Worm (Caenorhabditis elegans) whole organism, L2 larva: ENCODE results near the gene blos-7.

Experiments used
- C34F6.9 ChIP-seq: fragments of 150-350 bp; optimal IDR thresholded peaks from 2 replicates; lab custom pipeline; 2014; ENCODE audit warnings: missing biosample characterization, missing genetic modification characterization
- F13H6.1 ChIP-seq: sonication (generic microtip); optimal IDR thresholded peaks from 2 replicates; lab custom pipeline; 2016; ENCODE audit warnings: missing genetic modification characterization, missing compliant biosample characterization
- R02D3.7 ChIP-seq: fragments of 150-350 bp; optimal IDR thresholded peaks from 2 replicates; lab custom pipeline; 2014; ENCODE audit warnings: missing biosample characterization, missing genetic modification characterization
- Y55F3AM.14 ChIP-seq: fragments of 200-800 bp; sonication (Bioruptor generic); optimal IDR thresholded peaks from 2 replicates; lab custom pipeline; 2018; ENCODE audit warnings: mild to moderate bottlenecking, missing genetic modification characterization, missing compliant biosample characterization
- alr-1 ChIP-seq: fragments of 150-350 bp; optimal IDR thresholded peaks from 2 replicates; lab custom pipeline; 2014; ENCODE audit warnings: missing biosample characterization, missing genetic modification characterization
- aly-2 ChIP-seq: fragments of 150-350 bp; optimal IDR thresholded peaks from 2 replicates; lab custom pipeline; 2014; ENCODE audit warnings: missing biosample characterization, missing genetic modification characterization
- ama-1 ChIP-seq: fragments of 150-350 bp; optimal IDR thresholded peaks from 2 replicates; lab custom pipeline; 2018; ENCODE audit warnings: inconsistent platforms
- blmp-1 ChIP-seq: sonication (generic microtip); optimal IDR thresholded peaks from 2 replicates; lab custom pipeline; 2017; ENCODE audit warnings: missing genetic modification characterization, mild to moderate bottlenecking, missing compliant biosample characterization, antibody characterized with exemption, moderate library complexity; ENCODE audit not compliant: insufficient read depth
- ceh-82 ChIP-seq: fragments of 150-350 bp; optimal IDR thresholded peaks from 2 replicates; lab custom pipeline; 2014; ENCODE audit warnings: missing biosample characterization, missing genetic modification characterization
- crh-2 ChIP-seq: sonication (generic microtip); optimal IDR thresholded peaks from 2 replicates; lab custom pipeline; 2017; ENCODE audit warnings: missing biosample characterization, missing genetic modification characterization
- dmd-4 ChIP-seq: sonication (generic microtip); optimal IDR thresholded peaks from 2 replicates; lab custom pipeline; 2017; ENCODE audit warnings: missing biosample characterization, missing genetic modification characterization
- egl-27 ChIP-seq: sonication (generic microtip); optimal IDR thresholded peaks from 3 replicates; lab custom pipeline; 2017; ENCODE audit warnings: missing biosample characterization, missing genetic modification reagents, missing genetic modification characterization
- elt-3 ChIP-seq: sonication (generic microtip); optimal IDR thresholded peaks from 2 replicates; lab custom pipeline; 2017; ENCODE audit warnings: missing biosample characterization, missing genetic modification characterization
- fos-1 ChIP-seq: fragments of 150-350 bp; optimal IDR thresholded peaks from 2 replicates; lab custom pipeline; 2014; ENCODE audit warnings: missing biosample characterization, missing genetic modification characterization
- gmeb-1 ChIP-seq: fragments of 150-350 bp; optimal IDR thresholded peaks from 2 replicates; lab custom pipeline; 2014; ENCODE audit warnings: missing biosample characterization, missing genetic modification characterization
- lin-11 ChIP-seq: fragments of 150-350 bp; sonication (generic microtip); optimal IDR thresholded peaks from 2 replicates; lab custom pipeline; 2014; ENCODE audit warnings: missing biosample characterization, missing genetic modification characterization, inconsistent platforms, mixed read lengths
- lin-13 ChIP-seq: fragments of 150-350 bp; optimal IDR thresholded peaks from 2 replicates; lab custom pipeline; 2014; ENCODE audit warnings: missing biosample characterization, missing genetic modification reagents, missing genetic modification characterization
- lin-39 ChIP-seq: fragments of 150-350 bp; optimal IDR thresholded peaks from 2 replicates; lab custom pipeline; 2014; ENCODE audit warnings: missing biosample characterization, missing genetic modification reagents, missing genetic modification characterization
- lsy-2 ChIP-seq, 2 experiments: fragments of 150-350 bp in 1 of 2; sonication (generic microtip) in 1 of 2; optimal IDR thresholded peaks; 2 replicates each; lab custom pipeline; 2014 to 2017; ENCODE audit warnings: missing biosample characterization in 2 of 2, missing genetic modification characterization in 2 of 2
- mab-5 ChIP-seq: fragments of 150-350 bp; optimal IDR thresholded peaks from 2 replicates; lab custom pipeline; 2014; ENCODE audit warnings: missing biosample characterization, missing genetic modification characterization
- mbf-1 ChIP-seq: sonication (generic microtip); optimal IDR thresholded peaks from 2 replicates; lab custom pipeline; 2017; ENCODE audit warnings: missing biosample characterization, missing genetic modification characterization
- mdl-1 ChIP-seq, 2 experiments: fragments of 150-350 bp in 1 of 2; sonication (generic microtip) in 1 of 2; optimal IDR thresholded peaks; 2 replicates each; lab custom pipeline; 2017; ENCODE audit warnings: missing biosample characterization in 2 of 2, missing genetic modification characterization in 2 of 2
- nhr-10 ChIP-seq: sonication (generic microtip); optimal IDR thresholded peaks from 2 replicates; lab custom pipeline; 2017; ENCODE audit warnings: missing biosample characterization, missing genetic modification characterization
- nhr-12 ChIP-seq: fragments of 150-350 bp; optimal IDR thresholded peaks from 2 replicates; lab custom pipeline; 2014; ENCODE audit warnings: missing biosample characterization, missing genetic modification characterization
- nhr-129 ChIP-seq: fragments of 150-350 bp; optimal IDR thresholded peaks from 2 replicates; lab custom pipeline; 2014; ENCODE audit warnings: missing biosample characterization, missing genetic modification characterization
- nhr-21 ChIP-seq: fragments of 150-350 bp; optimal IDR thresholded peaks from 2 replicates; lab custom pipeline; 2014; ENCODE audit warnings: missing biosample characterization, missing genetic modification characterization
- nhr-23 ChIP-seq: fragments of 150-350 bp; optimal IDR thresholded peaks from 2 replicates; lab custom pipeline; 2014; ENCODE audit warnings: missing biosample characterization, missing genetic modification reagents, missing genetic modification characterization
- nhr-237 ChIP-seq: fragments of 150-350 bp; optimal IDR thresholded peaks from 2 replicates; lab custom pipeline; 2014; ENCODE audit warnings: missing biosample characterization, missing genetic modification characterization
- nhr-25 ChIP-seq: fragments of 150-350 bp; sonication (generic microtip); optimal IDR thresholded peaks from 3 replicates; lab custom pipeline; 2014; ENCODE audit warnings: missing biosample characterization, missing genetic modification characterization
- nhr-6 ChIP-seq: fragments of 150-350 bp; optimal IDR thresholded peaks from 2 replicates; lab custom pipeline; 2014; ENCODE audit warnings: missing biosample characterization, missing genetic modification characterization
- nhr-77 ChIP-seq: fragments of 150-350 bp; optimal IDR thresholded peaks from 2 replicates; lab custom pipeline; 2014; ENCODE audit warnings: missing biosample characterization, missing genetic modification characterization
- peb-1 ChIP-seq: fragments of 150-350 bp; optimal IDR thresholded peaks from 2 replicates; lab custom pipeline; 2014; ENCODE audit warnings: missing biosample characterization, missing genetic modification characterization
- sem-4 ChIP-seq: fragments of 150-350 bp; optimal IDR thresholded peaks from 2 replicates; lab custom pipeline; 2014; ENCODE audit warnings: missing biosample characterization, missing genetic modification reagents, missing genetic modification characterization
- skn-1 ChIP-seq: sonication (generic microtip); optimal IDR thresholded peaks from 2 replicates; lab custom pipeline; 2017; ENCODE audit warnings: missing biosample characterization, missing genetic modification characterization
- sma-3 ChIP-seq: sonication (generic microtip); optimal IDR thresholded peaks from 2 replicates; lab custom pipeline; 2016; ENCODE audit warnings: missing genetic modification reagents, missing genetic modification characterization, missing compliant biosample characterization
- sma-9 ChIP-seq, 2 experiments: fragments of 150-350 bp in 1 of 2; sonication (generic microtip) in 1 of 2; optimal IDR thresholded peaks; 2 replicates each; lab custom pipeline; 2014 to 2016; ENCODE audit warnings: missing genetic modification characterization in 2 of 2, mild to moderate bottlenecking in 1 of 2, missing biosample characterization in 1 of 2, missing compliant biosample characterization in 1 of 2, missing genetic modification reagents in 1 of 2, moderate library complexity in 1 of 2
- unc-55 ChIP-seq: fragments of 150-350 bp; sonication (generic microtip); optimal IDR thresholded peaks from 3 replicates; lab custom pipeline; 2014; ENCODE audit warnings: missing biosample characterization, missing genetic modification reagents, missing genetic modification characterization
- unc-62 ChIP-seq: fragments of 150-350 bp; optimal IDR thresholded peaks from 2 replicates; lab custom pipeline; 2014; ENCODE audit warnings: missing biosample characterization, missing genetic modification reagents, missing genetic modification characterization
- zag-1 ChIP-seq: fragments of 150-350 bp; optimal IDR thresholded peaks from 2 replicates; lab custom pipeline; 2014; ENCODE audit warnings: missing biosample characterization, missing genetic modification characterization
- ztf-1 ChIP-seq: fragments of 200-800 bp; sonication (Bioruptor generic); conservative IDR thresholded peaks from 2 replicates; pipeline ENCODE4 v1.3.6; 2022; ENCODE audit warnings: missing genetic modification characterization, missing compliant biosample characterization
- ztf-11 ChIP-seq: sonication (generic microtip); optimal IDR thresholded peaks from 2 replicates; lab custom pipeline; 2017; ENCODE audit warnings: missing biosample characterization, missing genetic modification characterization
- ztf-4 ChIP-seq: fragments of 150-350 bp; optimal IDR thresholded peaks from 2 replicates; lab custom pipeline; 2014; ENCODE audit warnings: missing biosample characterization, missing genetic modification characterization

blos-7 gene

DNA sequence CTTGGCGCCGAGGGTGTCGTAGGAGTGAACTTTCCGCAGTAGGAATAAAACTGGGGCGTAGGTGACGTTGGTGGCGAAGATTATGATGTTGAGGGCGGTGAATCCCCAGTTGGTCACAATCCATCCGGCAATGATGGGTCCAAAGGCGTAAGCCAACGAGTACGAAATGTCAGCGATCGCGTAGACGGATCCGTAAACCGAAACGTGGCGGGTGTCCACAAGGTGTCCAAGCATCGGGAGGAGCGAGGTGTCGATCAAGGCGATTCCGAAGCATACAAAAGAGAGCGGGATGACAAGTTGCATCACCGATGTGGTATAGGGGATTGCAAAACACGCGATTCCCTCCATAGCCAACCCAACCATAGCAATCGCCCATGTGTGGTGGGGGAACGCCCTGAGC, 36.0 kb upstream of the blos-7 start:
- TF ChIP-seq dmd-4 (tag; lab: Kevin White, UChicago) = no peak
- no peak for TF ChIP-seq mdl-1 (tag; optimal IDR thresholded peaks at IDR 0.05; lab: Kevin White, UChicago)
- no peak for TF ChIP-seq nhr-6 (tag; lab: Kevin White, UChicago)
- no peak for TF ChIP-seq nhr-23
- TF ChIP-seq ztf-1 = no peak
- TF ChIP-seq nhr-129 (tag; lab: Kevin White, UChicago) = no peak
- TF ChIP-seq blmp-1 (tag; lab: Kevin White, UChicago) = no peak
- TF ChIP-seq lsy-2 (tag; optimal IDR thresholded peaks at IDR 0.05; lab: Kevin White, UChicago) = no peak
- TF ChIP-seq lin-13 (GFP tag; lab: Kevin White, UChicago) = no peak
- TF ChIP-seq unc-62 (GFP tag; lab: Kevin White, UChicago) = no peak
- TF ChIP-seq nhr-21 (tag; lab: Kevin White, UChicago) = no peak
- no peak for TF ChIP-seq sma-9 (GFP tag; optimal IDR thresholded peaks at IDR 0.05; lab: Kevin White, UChicago)
- TF ChIP-seq sma-9 (tag; optimal IDR thresholded peaks at IDR 0.05; lab: Kevin White, UChicago) = no peak
- TF ChIP-seq elt-3 (tag; lab: Kevin White, UChicago) = no peak
- no peak for TF ChIP-seq nhr-77 (tag; lab: Kevin White, UChicago)
- TF ChIP-seq, all 48 proteins: peak for 0

ce11 chrIV:3613022-3613605, 30.4 kb upstream of the blos-7 start, which contains the start of gene ltah-1.2:
ltah-1.2 (minus strand) TSS chrIV:3613072.
- TF ChIP-seq skn-1 (tag; lab: Kevin White, UChicago) (no peak), nhr-12 (tag; lab: Kevin White, UChicago) (no peak), lin-11 (tag; lab: Kevin White, UChicago) (no peak), lin-39 (tag; lab: Kevin White, UChicago) (no peak), C34F6.9 (tag; lab: Kevin White, UChicago) (no peak), F13H6.1 (peak; percentile 39), zag-1 (tag; lab: Kevin White, UChicago) (no peak), nhr-77 (tag; lab: Kevin White, UChicago) (no peak), sma-9 (GFP tag; optimal IDR thresholded peaks at IDR 0.05; lab: Kevin White, UChicago) (peak; percentile 39), sma-9 (tag; optimal IDR thresholded peaks at IDR 0.05; lab: Kevin White, UChicago) (no peak), fos-1 (peak; percentile 54), mbf-1 (tag; lab: Kevin White, UChicago) (no peak), nhr-23 (no peak), egl-27 (tag; lab: Kevin White, UChicago) (no peak), nhr-10 (tag; lab: Kevin White, UChicago) (no peak), nhr-237 (tag; lab: Kevin White, UChicago) (no peak), ama-1 (lab: Kevin White, UChicago) (no peak), blmp-1 (tag; lab: Kevin White, UChicago) (no peak), ceh-82 (tag; lab: Kevin White, UChicago) (no peak), crh-2 (peak; percentile 50), ztf-11 (tag; lab: Kevin White, UChicago) (no peak), unc-55 (GFP tag; lab: Kevin White, UChicago) (no peak), dmd-4 (tag; lab: Kevin White, UChicago) (no peak), nhr-21 (tag; lab: Kevin White, UChicago) (no peak), sma-3 (no peak), ztf-4 (tag; lab: Kevin White, UChicago) (no peak), peb-1 (tag; lab: Kevin White, UChicago) (no peak), mab-5 (no peak), ztf-1 (no peak), alr-1 (tag; lab: Kevin White, UChicago) (no peak)

DNA sequence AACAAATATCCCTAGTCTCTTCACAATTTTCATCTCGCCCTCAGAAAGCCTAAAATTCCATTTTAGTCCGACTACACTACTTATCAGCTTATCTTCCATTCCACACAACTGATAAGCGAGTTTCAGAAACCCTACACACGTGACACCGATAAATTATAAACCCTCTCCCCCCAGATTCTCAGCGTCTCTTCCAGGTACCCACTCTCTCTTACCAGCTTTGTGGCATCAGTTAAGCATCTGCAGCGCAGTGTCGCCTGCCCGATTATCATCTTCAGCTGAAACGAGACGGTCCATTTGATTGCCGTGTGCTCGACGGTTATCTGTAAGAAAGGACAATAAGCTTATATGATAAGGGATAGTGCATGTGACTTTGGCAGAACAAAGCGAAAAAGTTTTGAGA, 29.1 kb upstream of the blos-7 start:
- no peak for TF ChIP-seq ztf-11 (tag; lab: Kevin White, UChicago)
- TF ChIP-seq sma-9 (GFP tag; optimal IDR thresholded peaks at IDR 0.05; lab: Kevin White, UChicago) = peak; percentile 52
- TF ChIP-seq sma-9 (tag; optimal IDR thresholded peaks at IDR 0.05; lab: Kevin White, UChicago) = no peak
- no peak for TF ChIP-seq egl-27 (tag; lab: Kevin White, UChicago)
- TF ChIP-seq mdl-1 (tag; optimal IDR thresholded peaks at IDR 0.05; lab: Kevin White, UChicago) = peak in 1 of 2 experiments; percentile 64
- no peak for TF ChIP-seq aly-2 (tag; lab: Kevin White, UChicago)
- TF ChIP-seq ama-1 (lab: Kevin White, UChicago) = no peak
- peak; percentile 63 for TF ChIP-seq F13H6.1
- TF ChIP-seq sma-3 = peak; percentile 43
- TF ChIP-seq fos-1 = peak; percentile 59
- TF ChIP-seq R02D3.7 (tag; lab: Kevin White, UChicago) = no peak
- no peak for TF ChIP-seq unc-62 (GFP tag; lab: Kevin White, UChicago)
- TF ChIP-seq gmeb-1 = peak; percentile 45
- TF ChIP-seq alr-1 (tag; lab: Kevin White, UChicago) = no peak
- TF ChIP-seq sem-4 = no peak
- TF ChIP-seq elt-3 (tag; lab: Kevin White, UChicago) = no peak
- TF ChIP-seq mab-5 = no peak
- no peak for TF ChIP-seq ceh-82 (tag; lab: Kevin White, UChicago)
- TF ChIP-seq Y55F3AM.14 (GFP tag; lab: Kevin White, UChicago) = no peak
- no peak for TF ChIP-seq lin-39 (tag; lab: Kevin White, UChicago)
- no peak for TF ChIP-seq skn-1 (tag; lab: Kevin White, UChicago)
- no peak for TF ChIP-seq ztf-1
- no peak for TF ChIP-seq nhr-237 (tag; lab: Kevin White, UChicago)
- no peak for TF ChIP-seq nhr-12 (tag; lab: Kevin White, UChicago)
- peak; percentile 66 for TF ChIP-seq crh-2
- TF ChIP-seq nhr-25 (tag; lab: Kevin White, UChicago) = no peak
